Fruit fly (Drosophila melanogaster) whole organism, prepupa: Measurements from ENCODE around the gene CG5412.

ENCODE experiments used
- CG10631 ChIP-seq: fragments of 200-800 bp; sonication (Bioruptor generic); optimal IDR thresholded peaks from 2 replicates; lab custom pipeline; 2016; ENCODE audit warnings: missing biosample characterization, missing genetic modification characterization
- CG10669 ChIP-seq: fragments of 200-800 bp; sonication (Bioruptor generic); optimal IDR thresholded peaks from 3 replicates; lab custom pipeline; 2018; ENCODE audit warnings: missing biosample characterization, mild to moderate bottlenecking, missing genetic modification characterization, moderate library complexity
- CG11762 ChIP-seq: fragments of 200-800 bp; sonication (Bioruptor generic); optimal IDR thresholded peaks from 3 replicates; lab custom pipeline; 2016; ENCODE audit warnings: missing biosample characterization, missing genetic modification characterization; ENCODE audit not compliant: insufficient read depth
- CG15336 ChIP-seq: fragments of 200-800 bp; sonication (Bioruptor generic); IDR thresholded peaks from 2 replicates; pipeline ENCODE4 v1.3.6; 2022; ENCODE audit warnings: missing biosample characterization, missing genetic modification characterization
- CG1621 ChIP-seq: fragments of 200-800 bp; sonication (Bioruptor generic); optimal IDR thresholded peaks from 3 replicates; lab custom pipeline; 2018; ENCODE audit warnings: missing biosample characterization, mild to moderate bottlenecking, missing genetic modification characterization
- CG3032 ChIP-seq: fragments of 200-800 bp; optimal IDR thresholded peaks from 2 replicates; lab custom pipeline; 2019; ENCODE audit warnings: missing biosample characterization, mild to moderate bottlenecking, missing genetic modification characterization, moderate library complexity
- CG32006 ChIP-seq: fragments of 200-800 bp; sonication (Bioruptor generic); optimal IDR thresholded peaks from 3 replicates; lab custom pipeline; 2017; ENCODE audit warnings: missing biosample characterization, mild to moderate bottlenecking, missing genetic modification characterization
- CG3919 ChIP-seq: fragments of 200-800 bp; sonication (Bioruptor generic); optimal IDR thresholded peaks from 3 replicates; lab custom pipeline; 2016; ENCODE audit warnings: missing biosample characterization, missing genetic modification characterization
- CG6163 ChIP-seq: fragments of 200-800 bp; sonication (Bioruptor generic); IDR thresholded peaks from 3 replicates; pipeline ENCODE4 v1.3.6; 2022; ENCODE audit warnings: missing biosample characterization, missing genetic modification characterization
- CG6276 ChIP-seq: fragments of 200-800 bp; sonication (Bioruptor generic); optimal IDR thresholded peaks from 2 replicates; lab custom pipeline; 2017; ENCODE audit warnings: missing biosample characterization, mild to moderate bottlenecking, missing genetic modification characterization
- CG6792 ChIP-seq: fragments of 200-800 bp; sonication (Bioruptor generic); optimal IDR thresholded peaks from 3 replicates; lab custom pipeline; 2016; ENCODE audit warnings: missing biosample characterization, missing genetic modification characterization
- CG7368 ChIP-seq: fragments of 200-800 bp; sonication (Bioruptor generic); optimal IDR thresholded peaks from 3 replicates; lab custom pipeline; 2016; ENCODE audit warnings: missing biosample characterization, missing genetic modification characterization
- CG8119 ChIP-seq: fragments of 200-800 bp; sonication (Bioruptor generic); IDR thresholded peaks from 3 replicates; pipeline ENCODE4 v1.3.6; 2022; ENCODE audit warnings: missing biosample characterization, missing genetic modification characterization
- CG9139 ChIP-seq: fragments of 200-800 bp; sonication (Bioruptor generic); optimal IDR thresholded peaks from 3 replicates; lab custom pipeline; 2017; ENCODE audit warnings: missing biosample characterization, mild to moderate bottlenecking, missing genetic modification characterization
- Eip75B ChIP-seq: fragments of 200-800 bp; sonication (Bioruptor generic); optimal IDR thresholded peaks from 3 replicates; lab custom pipeline; 2016; ENCODE audit warnings: missing biosample characterization, missing genetic modification characterization
- Eip78C ChIP-seq: fragments of 200-800 bp; sonication (Bioruptor generic); peaks from one replicate; lab custom pipeline; 2016; ENCODE audit warnings: missing biosample characterization, missing genetic modification characterization
- Eip93F ChIP-seq: fragments of 200-800 bp; sonication (Bioruptor generic); optimal IDR thresholded peaks from 2 replicates; lab custom pipeline; 2016; ENCODE audit warnings: missing biosample characterization, mild to moderate bottlenecking, missing genetic modification characterization
- Ets96B ChIP-seq: fragments of 200-800 bp; optimal IDR thresholded peaks from 2 replicates; lab custom pipeline; 2019; ENCODE audit warnings: missing biosample characterization, mild to moderate bottlenecking, missing genetic modification characterization, moderate library complexity
- Gug ChIP-seq: fragments of 200-800 bp; sonication (Bioruptor generic); IDR thresholded peaks from 2 replicates; pipeline ENCODE4 v1.3.6; 2022; ENCODE audit warnings: missing biosample characterization, missing genetic modification characterization
- Hr39 ChIP-seq: fragments of 200-800 bp; sonication (Bioruptor generic); optimal IDR thresholded peaks from 2 replicates; lab custom pipeline; 2016; ENCODE audit warnings: missing biosample characterization, missing genetic modification characterization
- Hr4 ChIP-seq: fragments of 200-800 bp; sonication (Bioruptor generic); optimal IDR thresholded peaks from 3 replicates; lab custom pipeline; 2016; ENCODE audit warnings: missing biosample characterization, missing genetic modification characterization
- Lpt ChIP-seq: fragments of 200-800 bp; sonication (Bioruptor generic); optimal IDR thresholded peaks from 3 replicates; lab custom pipeline; 2016; ENCODE audit warnings: missing biosample characterization, missing genetic modification characterization
- Smox ChIP-seq: fragments of 200-800 bp; sonication (Bioruptor generic); optimal IDR thresholded peaks from 3 replicates; lab custom pipeline; 2016; ENCODE audit warnings: missing biosample characterization, missing genetic modification characterization
- Sox15 ChIP-seq: fragments of 200-800 bp; sonication (Bioruptor generic); optimal IDR thresholded peaks from 3 replicates; lab custom pipeline; 2016; ENCODE audit warnings: missing biosample characterization, missing genetic modification characterization
- acj6 ChIP-seq: fragments of 200-800 bp; sonication (Bioruptor generic); optimal IDR thresholded peaks from 3 replicates; lab custom pipeline; 2016; ENCODE audit warnings: missing biosample characterization, missing genetic modification characterization
- cyc ChIP-seq: fragments of 200-800 bp; sonication (Bioruptor generic); optimal IDR thresholded peaks from 3 replicates; lab custom pipeline; 2016; ENCODE audit warnings: missing biosample characterization, missing genetic modification characterization
- dac ChIP-seq: fragments of 200-800 bp; sonication (Bioruptor generic); optimal IDR thresholded peaks from 2 replicates; lab custom pipeline; 2017; ENCODE audit warnings: missing biosample characterization, mild to moderate bottlenecking, missing genetic modification characterization
- esn ChIP-seq: fragments of 200-800 bp; sonication (Bioruptor generic); optimal IDR thresholded peaks from 2 replicates; lab custom pipeline; 2016; ENCODE audit warnings: missing biosample characterization, mild to moderate bottlenecking, missing genetic modification characterization, moderate library complexity
- fd59A ChIP-seq: fragments of 200-800 bp; sonication (Bioruptor generic); optimal IDR thresholded peaks from 2 replicates; lab custom pipeline; 2017; ENCODE audit warnings: missing biosample characterization, mild to moderate bottlenecking, missing genetic modification characterization, missing genetic modification reagents
- fd85E ChIP-seq: fragments of 200-800 bp; sonication (Bioruptor generic); optimal IDR thresholded peaks from 3 replicates; lab custom pipeline; 2016; ENCODE audit warnings: missing biosample characterization, missing genetic modification characterization
- lz ChIP-seq: fragments of 200-800 bp; sonication (Bioruptor generic); optimal IDR thresholded peaks from 3 replicates; lab custom pipeline; 2016; ENCODE audit warnings: missing biosample characterization, missing genetic modification characterization
- salr ChIP-seq, 2 experiments: fragments of 200-800 bp; sonication (Bioruptor generic); optimal IDR thresholded peaks; 3 replicates each; lab custom pipeline; 2016 to 2018; ENCODE audit warnings: missing biosample characterization in 2 of 2, missing genetic modification characterization in 2 of 2, mild to moderate bottlenecking in 1 of 2
- ss ChIP-seq, 2 experiments: fragments of 200-800 bp; sonication (Bioruptor generic); optimal IDR thresholded peaks; 2 replicates in 1 of 2; 3 replicates in 1 of 2; lab custom pipeline; 2017 to 2018; ENCODE audit warnings: mild to moderate bottlenecking in 2 of 2, missing biosample characterization in 2 of 2, missing genetic modification characterization in 2 of 2, moderate library complexity in 1 of 2
- svp ChIP-seq: fragments of 200-800 bp; sonication (Bioruptor generic); peaks from one replicate; lab custom pipeline; 2016; ENCODE audit warnings: missing biosample characterization, missing genetic modification characterization
- topi ChIP-seq: fragments of 200-800 bp; sonication (Bioruptor generic); optimal IDR thresholded peaks from 3 replicates; lab custom pipeline; 2016; ENCODE audit warnings: missing biosample characterization, missing genetic modification characterization

CG5412 gene

DNA sequence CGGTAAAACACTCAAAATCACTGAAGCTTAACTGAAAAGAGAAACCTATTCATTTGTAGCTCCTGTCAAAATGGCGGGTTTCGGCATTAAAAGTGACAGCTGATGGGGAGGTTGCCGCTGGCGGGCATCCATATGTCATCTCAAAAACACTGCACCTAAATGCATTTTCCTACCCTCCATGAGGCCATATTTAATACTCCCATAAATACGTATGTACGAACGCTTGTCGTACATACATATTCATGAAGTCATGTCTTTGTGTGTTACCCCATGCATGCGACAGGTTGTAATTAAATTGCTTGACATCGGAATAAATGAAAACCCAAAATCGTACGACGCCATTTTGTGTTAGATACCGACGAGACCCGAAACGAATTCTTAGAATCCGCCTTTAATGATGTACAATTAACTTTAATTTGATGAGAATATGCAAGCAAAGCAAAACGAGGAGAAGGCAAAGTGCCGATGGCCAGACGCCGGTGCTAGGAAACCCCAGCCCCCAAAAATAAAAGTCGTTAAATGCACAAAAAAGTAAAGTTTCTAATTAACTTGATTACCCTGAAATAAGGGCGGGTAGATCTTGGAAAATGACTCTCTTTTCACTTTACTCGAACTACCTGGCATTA is 19.6 kb downstream of the CG5412 start:
- TF ChIP-seq Eip78C (GFP tag; lab: Kevin White, UChicago) (no peak), Ets96B (tag; lab: Kevin White, UChicago) (no peak), Hr39 (GFP tag; lab: Kevin White, UChicago) (no peak), ss (GFP tag; optimal IDR thresholded peaks at IDR 0.05; lab: Kevin White, UChicago) (no peak), CG9139 (no peak), svp (GFP tag; lab: Kevin White, UChicago) (no peak), CG10631 (GFP tag; lab: Kevin White, UChicago) (no peak), CG10669 (GFP tag; lab: Kevin White, UChicago) (no peak), Smox (GFP tag; lab: Kevin White, UChicago) (no peak), CG8119 (GFP tag; lab: Robert Waterston, UW) (no peak), acj6 (no peak), salr (GFP tag; optimal IDR thresholded peaks at IDR 0.05; lab: Kevin White, UChicago) (no peak), CG6276 (GFP tag; lab: Kevin White, UChicago) (no peak), CG32006 (no peak), lz (GFP tag; lab: Kevin White, UChicago) (no peak), esn (GFP tag; lab: Kevin White, UChicago) (no peak), Hr4 (GFP tag; lab: Kevin White, UChicago) (no peak), CG3032 (tag; lab: Kevin White, UChicago) (no peak)

DNA sequence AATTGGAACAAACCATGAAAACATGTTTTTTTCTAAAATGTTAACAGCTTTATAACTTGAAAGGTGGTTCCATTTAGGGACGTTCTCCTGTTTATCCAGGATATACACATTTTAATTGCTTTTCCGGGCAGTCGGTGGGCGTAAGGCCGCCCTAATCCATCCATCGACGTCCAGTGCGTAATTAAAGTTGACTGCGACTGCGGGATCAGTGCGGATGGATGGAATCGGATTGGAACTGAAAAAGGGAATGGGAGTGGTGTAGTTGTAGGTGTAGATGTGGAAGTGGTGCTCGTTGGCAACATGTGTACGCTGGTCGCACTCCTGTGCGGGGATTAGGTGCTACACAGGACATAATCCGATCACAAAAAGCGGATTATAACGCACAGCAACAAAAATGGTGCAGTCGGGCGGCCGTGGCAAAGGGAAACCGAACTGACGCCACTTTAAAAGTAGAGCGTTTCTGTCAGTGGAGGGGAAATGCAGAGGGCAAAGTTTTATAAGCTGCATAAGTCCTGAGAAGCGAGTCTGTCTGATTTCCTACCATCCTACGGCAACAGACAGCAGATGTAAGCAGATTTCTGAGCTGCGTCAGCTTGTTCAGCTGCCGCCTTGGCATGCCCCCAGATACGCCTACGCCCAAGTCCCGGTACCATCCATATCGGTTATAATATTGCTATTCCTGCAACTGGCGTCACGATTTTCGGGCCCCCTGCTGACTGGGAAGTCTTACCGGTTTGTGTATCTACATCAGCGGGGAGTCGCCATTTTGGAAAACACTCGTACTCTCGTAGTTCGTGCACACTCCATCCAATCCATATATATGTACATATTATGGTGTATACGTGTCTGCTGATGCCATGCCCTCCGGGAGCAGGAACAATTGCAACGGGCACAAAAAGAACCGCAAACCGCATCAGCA is 20.8 kb downstream of the CG5412 start:
- TF ChIP-seq CG15336 (GFP tag; lab: Robert Waterston, UW) (no peak), salr (GFP tag; optimal IDR thresholded peaks at IDR 0.05; lab: Kevin White, UChicago) (no peak), acj6 (no peak), CG1621 (tag; lab: Kevin White, UChicago) (peak; percentile 20), cyc (GFP tag; lab: Kevin White, UChicago) (no peak), Eip78C (GFP tag; lab: Kevin White, UChicago) (peak; percentile 28)

DNA sequence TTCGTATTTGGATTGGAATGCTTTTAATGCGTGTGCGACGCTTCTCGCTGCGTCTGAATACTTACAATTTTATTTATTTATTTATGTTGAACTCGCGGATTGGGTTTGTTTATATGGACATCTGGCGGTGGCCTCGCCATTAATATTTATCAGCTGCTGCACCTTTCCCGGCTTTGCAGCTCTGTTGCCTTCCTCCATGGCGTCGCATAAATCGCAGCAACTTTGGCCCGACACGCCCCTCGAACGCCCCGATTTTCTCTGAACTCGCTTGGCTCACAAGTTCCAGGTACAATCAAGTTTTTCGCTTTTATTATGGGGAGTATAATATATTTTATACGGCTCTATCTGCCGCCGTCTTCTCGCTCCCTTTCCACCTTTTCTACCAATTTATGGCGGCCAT is 23.3 kb downstream of the CG5412 start:
- TF ChIP-seq Eip78C (GFP tag; lab: Kevin White, UChicago): no peak
- no peak for TF ChIP-seq CG3032 (tag; lab: Kevin White, UChicago)
- peak; percentile 72 for TF ChIP-seq svp (GFP tag; lab: Kevin White, UChicago)
- TF ChIP-seq Ets96B (tag; lab: Kevin White, UChicago): no peak

DNA sequence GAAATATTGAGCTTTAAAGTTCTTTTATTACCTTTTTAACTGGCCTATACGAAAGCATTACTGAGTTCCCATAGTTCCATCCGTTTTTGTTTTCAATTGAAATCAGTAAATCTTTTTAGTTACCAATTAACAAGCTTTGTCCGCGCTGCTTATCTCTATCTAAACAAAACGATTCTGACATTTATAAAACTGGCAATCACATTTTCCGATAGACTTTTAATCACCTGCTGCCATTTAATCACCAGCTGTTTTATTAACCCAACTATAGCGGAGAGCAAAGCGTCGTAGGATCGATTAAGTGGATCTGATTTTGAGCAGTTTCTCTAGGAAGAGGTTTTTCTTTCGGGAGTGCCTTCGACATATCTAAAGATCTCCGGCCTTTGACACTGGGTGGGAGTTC is 25.7 kb downstream of the CG5412 start:
- no peak for TF ChIP-seq fd59A
- TF ChIP-seq CG6276 (GFP tag; lab: Kevin White, UChicago): no peak
- TF ChIP-seq Eip78C (GFP tag; lab: Kevin White, UChicago): no peak
- TF ChIP-seq topi (GFP tag; lab: Kevin White, UChicago): no peak
- no peak for TF ChIP-seq CG7368 (GFP tag; lab: Kevin White, UChicago)
- TF ChIP-seq Eip93F (GFP tag; lab: Kevin White, UChicago): no peak
- TF ChIP-seq fd85E (GFP tag; lab: Kevin White, UChicago): no peak
- TF ChIP-seq, all 60 proteins: peak for 0

DNA sequence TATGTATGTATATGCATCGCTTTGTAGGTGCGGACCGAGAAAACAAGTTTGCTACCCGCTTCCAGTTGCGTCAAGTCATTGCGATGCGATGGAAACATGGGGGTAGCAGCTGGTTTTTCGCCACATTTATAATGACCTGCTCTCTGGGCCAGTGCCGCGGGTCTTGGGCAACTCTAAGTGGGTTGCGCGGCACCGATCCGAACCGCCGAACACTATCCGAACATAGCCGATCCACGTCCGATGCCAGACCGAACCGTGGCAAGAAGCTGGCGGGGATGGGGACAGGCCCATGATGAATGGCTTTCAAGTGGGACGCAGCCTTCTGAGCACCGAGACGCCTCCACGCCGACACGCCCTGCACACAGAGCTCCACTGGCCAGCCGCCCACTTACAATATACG is 27.2 kb downstream of the CG5412 start:
- no peak for TF ChIP-seq Gug
- peak; percentile 45; the same call in 1 of the 2 replicates for TF ChIP-seq CG15336 (GFP tag; lab: Robert Waterston, UW)
- TF ChIP-seq CG6276 (GFP tag; lab: Kevin White, UChicago): peak; percentile 20
- peak; percentile 59 for TF ChIP-seq CG1621 (tag; lab: Kevin White, UChicago)
- TF ChIP-seq CG9139: peak; percentile 6
- no peak for TF ChIP-seq CG6792
- peak; percentile 6 for TF ChIP-seq Eip75B (GFP tag; lab: Kevin White, UChicago)
- peak; percentile 62 for TF ChIP-seq Lpt (GFP tag; lab: Kevin White, UChicago)
- TF ChIP-seq ss (GFP tag; optimal IDR thresholded peaks at IDR 0.05; lab: Kevin White, UChicago): peak; percentile 1 to 51
- TF ChIP-seq Eip78C (GFP tag; lab: Kevin White, UChicago): peak; percentile 66
- TF ChIP-seq CG3919 (GFP tag; lab: Kevin White, UChicago): no peak
- TF ChIP-seq dac (GFP tag; lab: Kevin White, UChicago): no peak
- peak; percentile 23; the same call in 1 of the 3 replicates for TF ChIP-seq CG8119 (GFP tag; lab: Robert Waterston, UW)
- no peak for TF ChIP-seq CG11762 (GFP tag; lab: Kevin White, UChicago)
- TF ChIP-seq CG10669 (GFP tag; lab: Kevin White, UChicago): no peak
- TF ChIP-seq Sox15 (GFP tag; lab: Kevin White, UChicago): no peak
- TF ChIP-seq CG6163 (GFP tag; lab: Robert Waterston, UW): peak; percentile 56; the same call in 1 of the 3 replicates
- TF ChIP-seq, all 60 proteins: peak for 10
